Worm (Caenorhabditis elegans) whole organism, L4 larva: Measurements from ENCODE around the gene T28A8.3.

Experiments used
- F26F4.8 ChIP-seq: fragments of 200-800 bp; sonication (Bioruptor generic); conservative IDR thresholded peaks from 2 replicates; pipeline ENCODE4 v1.3.6; 2022; ENCODE audit warnings: missing genetic modification characterization, missing compliant biosample characterization
- F37D6.2 ChIP-seq: sonication (generic microtip); optimal IDR thresholded peaks from 2 replicates; lab custom pipeline; 2016; ENCODE audit warnings: mild to moderate bottlenecking, missing genetic modification characterization, missing compliant biosample characterization
- R02D3.7 ChIP-seq: fragments of 150-350 bp; sonication (generic microtip); optimal IDR thresholded peaks from 3 replicates; lab custom pipeline; 2014; ENCODE audit warnings: missing biosample characterization, missing genetic modification characterization
- T26A8.4 ChIP-seq: fragments of 200-800 bp; sonication (Bioruptor generic); IDR thresholded peaks from 2 replicates; pipeline ENCODE4 v1.3.6; 2022; ENCODE audit warnings: missing genetic modification characterization, missing compliant biosample characterization
- Y105C5A.15 ChIP-seq: fragments of 200-800 bp; sonication (Bioruptor generic); IDR thresholded peaks from 2 replicates; pipeline ENCODE4 v1.3.6; 2022; ENCODE audit warnings: missing genetic modification characterization, missing compliant biosample characterization
- Y75B8A.6 ChIP-seq: fragments of 200-800 bp; sonication (Bioruptor generic); IDR thresholded peaks from 2 replicates; pipeline ENCODE4 v1.3.6; 2022; ENCODE audit warnings: missing genetic modification reagents, missing genetic modification characterization, missing compliant biosample characterization
- ZK337.2 ChIP-seq: fragments of 200-800 bp; sonication (Bioruptor generic); IDR thresholded peaks from 2 replicates; pipeline ENCODE4 v1.3.6; 2022; ENCODE audit warnings: missing genetic modification reagents, missing genetic modification characterization, missing compliant biosample characterization
- ZK546.5 ChIP-seq, 2 experiments: sonication (generic microtip); optimal IDR thresholded peaks; 2 replicates each; lab custom pipeline; 2017; ENCODE audit warnings: missing biosample characterization in 2 of 2, missing genetic modification characterization in 2 of 2
- ama-1 ChIP-seq: fragments of 150-350 bp; optimal IDR thresholded peaks from 2 replicates; lab custom pipeline; 2014; ENCODE audit warnings: inconsistent platforms, mixed read lengths
- arid-1 ChIP-seq: fragments of 200-800 bp; sonication (Bioruptor generic); conservative IDR thresholded peaks from 2 replicates; pipeline ENCODE4 v1.3.6; 2022; ENCODE audit warnings: missing genetic modification reagents, missing genetic modification characterization, missing compliant biosample characterization
- attf-4 ChIP-seq: sonication (generic microtip); optimal IDR thresholded peaks from 3 replicates; lab custom pipeline; 2017; ENCODE audit warnings: missing biosample characterization, missing genetic modification characterization
- ceh-28 ChIP-seq: fragments of 150-350 bp; optimal IDR thresholded peaks from 2 replicates; lab custom pipeline; 2014; ENCODE audit warnings: missing biosample characterization, missing genetic modification reagents, missing genetic modification characterization
- ceh-32 ChIP-seq: sonication (generic microtip); optimal IDR thresholded peaks from 2 replicates; lab custom pipeline; 2016; ENCODE audit warnings: mild to moderate bottlenecking, missing genetic modification characterization, missing compliant biosample characterization; ENCODE audit not compliant: poor library complexity
- ceh-44 ChIP-seq: fragments of 200-800 bp; sonication (Bioruptor generic); IDR thresholded peaks from 2 replicates; pipeline ENCODE4 v1.3.6; 2022; ENCODE audit warnings: missing genetic modification reagents, missing genetic modification characterization, missing compliant biosample characterization
- ceh-82 ChIP-seq: sonication (generic microtip); optimal IDR thresholded peaks from 2 replicates; lab custom pipeline; 2017; ENCODE audit warnings: missing biosample characterization, missing genetic modification characterization
- cey-2 ChIP-seq: sonication (generic microtip); optimal IDR thresholded peaks from 3 replicates; lab custom pipeline; 2017; ENCODE audit warnings: missing genetic modification characterization, mild to moderate bottlenecking, missing compliant biosample characterization, antibody characterized with exemption, borderline replicate concordance; ENCODE audit not compliant: insufficient read depth
- ctbp-1 ChIP-seq: fragments of 200-800 bp; sonication (Bioruptor generic); IDR thresholded peaks from 2 replicates; pipeline ENCODE4 v1.3.6; 2022; ENCODE audit warnings: missing genetic modification reagents, missing genetic modification characterization, missing compliant biosample characterization
- daf-16 ChIP-seq, 3 experiments: sonication (generic microtip); optimal IDR thresholded peaks; 2 replicates each; lab custom pipeline; 2016 to 2017; ENCODE audit warnings: missing genetic modification characterization in 3 of 3, missing genetic modification reagents in 3 of 3, mild to moderate bottlenecking in 2 of 3, missing compliant biosample characterization in 2 of 3, missing biosample characterization in 1 of 3, moderate library complexity in 1 of 3
- daf-19 ChIP-seq: fragments of 200-800 bp; sonication (Bioruptor generic); conservative IDR thresholded peaks from 2 replicates; pipeline ENCODE4 v1.3.6; 2022; ENCODE audit warnings: missing genetic modification characterization, missing compliant biosample characterization
- dmd-6 ChIP-seq: fragments of 200-800 bp; sonication (Bioruptor generic); IDR thresholded peaks from 2 replicates; pipeline ENCODE4 v1.3.6; 2022; ENCODE audit warnings: missing genetic modification reagents, missing genetic modification characterization, missing compliant biosample characterization
- egl-27 ChIP-seq: sonication (generic microtip); optimal IDR thresholded peaks from 3 replicates; lab custom pipeline; 2017; ENCODE audit warnings: missing biosample characterization, missing genetic modification reagents, missing genetic modification characterization
- hif-1 ChIP-seq, 2 experiments: sonication (generic microtip); optimal IDR thresholded peaks; 2 replicates each; lab custom pipeline; 2016 to 2017; ENCODE audit warnings: missing compliant biosample characterization in 2 of 2, missing genetic modification characterization in 2 of 2, missing genetic modification reagents in 2 of 2, missing genotype in 2 of 2, mild to moderate bottlenecking in 1 of 2
- hlh-11 ChIP-seq: fragments of 200-800 bp; sonication (Bioruptor generic); optimal IDR thresholded peaks from 2 replicates; lab custom pipeline; 2018; ENCODE audit warnings: mild to moderate bottlenecking, missing genetic modification characterization, missing compliant biosample characterization
- hlh-30 ChIP-seq: sonication (generic microtip); optimal IDR thresholded peaks from 2 replicates; lab custom pipeline; 2017; ENCODE audit warnings: antibody characterized with exemption, mild to moderate bottlenecking, missing genetic modification characterization, missing compliant biosample characterization; ENCODE audit not compliant: insufficient read depth
- hmg-1.1 ChIP-seq: fragments of 200-800 bp; sonication (Bioruptor generic); IDR thresholded peaks from 2 replicates; pipeline ENCODE4 v1.3.6; 2022; ENCODE audit warnings: missing genetic modification reagents, missing genetic modification characterization, missing compliant biosample characterization
- jun-1 ChIP-seq: fragments of 150-350 bp; optimal IDR thresholded peaks from 2 replicates; lab custom pipeline; 2014; ENCODE audit warnings: missing biosample characterization, missing genetic modification reagents, missing genetic modification characterization
- lin-29 ChIP-seq: fragments of 200-800 bp; sonication (Bioruptor generic); IDR thresholded peaks from 2 replicates; pipeline ENCODE4 v1.3.6; 2022; ENCODE audit warnings: missing genetic modification reagents, missing genetic modification characterization, missing compliant biosample characterization
- lsy-2 ChIP-seq, 2 experiments: fragments of 150-350 bp in 1 of 2; sonication (generic microtip) in 1 of 2; optimal IDR thresholded peaks; 2 replicates each; lab custom pipeline; 2014 to 2017; ENCODE audit warnings: missing biosample characterization in 2 of 2, missing genetic modification characterization in 2 of 2
- madf-9 ChIP-seq: fragments of 200-800 bp; sonication (Bioruptor generic); conservative IDR thresholded peaks from 2 replicates; pipeline ENCODE4 v1.3.6; 2022; ENCODE audit warnings: missing genetic modification reagents, missing genetic modification characterization, missing compliant biosample characterization
- mdl-1 ChIP-seq, 2 experiments: fragments of 150-350 bp in 1 of 2; sonication (generic microtip) in 1 of 2; optimal IDR thresholded peaks; 2 replicates each; lab custom pipeline; 2014 to 2017; ENCODE audit warnings: missing biosample characterization in 2 of 2, missing genetic modification characterization in 2 of 2
- mdt-29 ChIP-seq: fragments of 200-800 bp; sonication (Bioruptor generic); IDR thresholded peaks from 2 replicates; pipeline ENCODE4 v1.3.6; 2022; ENCODE audit warnings: missing genetic modification reagents, missing genetic modification characterization, missing compliant biosample characterization
- mep-1 ChIP-seq: fragments of 150-350 bp; sonication (generic microtip); optimal IDR thresholded peaks from 3 replicates; lab custom pipeline; 2014; ENCODE audit warnings: missing biosample characterization, missing genetic modification characterization
- nhr-10 ChIP-seq: fragments of 150-350 bp; optimal IDR thresholded peaks from 2 replicates; lab custom pipeline; 2014; ENCODE audit warnings: missing biosample characterization, missing genetic modification characterization
- nhr-111 ChIP-seq: fragments of 200-800 bp; sonication (Bioruptor generic); optimal IDR thresholded peaks from 2 replicates; lab custom pipeline; 2018; ENCODE audit warnings: mild to moderate bottlenecking, missing genetic modification characterization, missing compliant biosample characterization
- nhr-41 ChIP-seq: fragments of 200-800 bp; sonication (Bioruptor generic); IDR thresholded peaks from 2 replicates; pipeline ENCODE4 v1.3.6; 2022; ENCODE audit warnings: missing genetic modification reagents, missing genetic modification characterization, missing compliant biosample characterization
- nhr-48 ChIP-seq: sonication (generic microtip); optimal IDR thresholded peaks from 2 replicates; lab custom pipeline; 2016; ENCODE audit warnings: mild to moderate bottlenecking, missing genetic modification characterization, missing compliant biosample characterization
- nhr-76 ChIP-seq: fragments of 150-350 bp; optimal IDR thresholded peaks from 2 replicates; lab custom pipeline; 2014; ENCODE audit warnings: missing biosample characterization, missing genetic modification characterization
- php-3 ChIP-seq: fragments of 200-800 bp; sonication (Bioruptor generic); IDR thresholded peaks from 2 replicates; pipeline ENCODE4 v1.3.6; 2022; ENCODE audit warnings: missing genetic modification reagents, missing genetic modification characterization, missing compliant biosample characterization
- pqm-1 ChIP-seq: sonication (generic microtip); optimal IDR thresholded peaks from 2 replicates; lab custom pipeline; 2017; ENCODE audit warnings: missing biosample characterization, missing genetic modification characterization
- rbr-2 ChIP-seq: sonication (generic microtip); optimal IDR thresholded peaks from 2 replicates; lab custom pipeline; 2016; ENCODE audit warnings: missing genotype, missing genetic modification characterization, missing compliant biosample characterization
- vab-7 ChIP-seq: fragments of 200-800 bp; sonication (Bioruptor generic); IDR thresholded peaks from 2 replicates; pipeline ENCODE4 v1.3.6; 2022; ENCODE audit warnings: missing genetic modification reagents, missing genetic modification characterization, missing compliant biosample characterization
- zag-1 ChIP-seq: fragments of 150-350 bp; optimal IDR thresholded peaks from 2 replicates; lab custom pipeline; 2014; ENCODE audit warnings: missing biosample characterization, missing genetic modification characterization
- zfp-3 ChIP-seq: fragments of 200-800 bp; sonication (Bioruptor generic); conservative IDR thresholded peaks from 2 replicates; pipeline ENCODE4 v1.3.6; 2022; ENCODE audit warnings: missing genetic modification reagents, missing genetic modification characterization, missing compliant biosample characterization
- ztf-11 ChIP-seq: fragments of 150-350 bp; optimal IDR thresholded peaks from 2 replicates; lab custom pipeline; 2014; ENCODE audit warnings: missing biosample characterization, missing genetic modification characterization
- ztf-7 ChIP-seq: fragments of 150-350 bp; optimal IDR thresholded peaks from 2 replicates; lab custom pipeline; 2014; ENCODE audit warnings: missing biosample characterization, missing genetic modification characterization

T28A8.3 gene

DNA sequence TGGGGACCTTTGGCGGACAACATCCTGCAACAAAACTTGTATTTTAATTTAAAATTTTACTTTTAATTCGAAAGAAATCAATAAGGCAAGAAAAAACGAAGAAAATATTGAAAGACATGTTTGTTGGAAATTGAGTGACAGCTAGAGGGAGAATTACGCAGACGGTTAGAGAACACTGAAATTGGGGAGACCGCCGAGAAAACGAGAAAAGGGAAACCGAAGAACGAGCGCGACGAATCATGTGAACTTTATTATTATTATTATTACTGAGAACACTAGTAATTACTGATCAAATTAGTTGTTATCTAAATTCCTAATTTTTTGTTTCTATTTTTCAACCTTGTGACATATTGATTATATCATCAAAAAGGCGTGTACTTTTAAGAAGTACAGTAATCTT lies 43.2 kb downstream of the T28A8.3 start, which contains the start of gene mmad-1 (continued):
- no peak for TF ChIP-seq R02D3.7 (tag; lab: Kevin White, UChicago)
- 0 out of 2 replicates have a peak, but pooled peaks have one; percentile 35 for TF ChIP-seq zfp-3 (GFP tag; lab: Robert Waterston, UW)
- peak in 1 of 2 experiments; percentile 16 for TF ChIP-seq daf-16 (GFP tag; optimal IDR thresholded peaks at IDR 0.05; lab: Kevin White, UChicago)
- TF ChIP-seq daf-16 (tag; optimal IDR thresholded peaks at IDR 0.05; lab: Kevin White, UChicago): peak; percentile 87
- TF ChIP-seq daf-19: no peak
- TF ChIP-seq attf-4 (tag; lab: Kevin White, UChicago): no peak
- TF ChIP-seq hif-1 (tag; optimal IDR thresholded peaks at IDR 0.05; lab: Kevin White, UChicago): peak in 1 of 2 experiments; percentile 76
- no peak for TF ChIP-seq pqm-1
- TF ChIP-seq zag-1 (tag; lab: Kevin White, UChicago): no peak
- no peak for TF ChIP-seq nhr-10 (tag; lab: Kevin White, UChicago)
- TF ChIP-seq mep-1 (tag; lab: Kevin White, UChicago): peak; percentile 47
- TF ChIP-seq hmg-1.1 (GFP tag; lab: Robert Waterston, UW): peak; percentile 54
- TF ChIP-seq dmd-6 (GFP tag; lab: Robert Waterston, UW): peak; percentile 78
- 0 out of 2 replicates have a peak, but pooled peaks have one; percentile 16 for TF ChIP-seq arid-1 (GFP tag; lab: Robert Waterston, UW)
- TF ChIP-seq mdt-29: peak; percentile 44; the same call in 1 of the 2 replicates
- no peak for TF ChIP-seq ceh-44 (GFP tag; lab: Robert Waterston, UW)
- TF ChIP-seq hlh-11 (tag; lab: Kevin White, UChicago): peak; percentile 87
- TF ChIP-seq php-3 (GFP tag; lab: Robert Waterston, UW): peak; percentile 63; the same call in 1 of the 2 replicates
- TF ChIP-seq ctbp-1 (GFP tag; lab: Robert Waterston, UW): 0 out of 2 replicates have a peak, but pooled peaks have one; percentile 55
- no peak for TF ChIP-seq F37D6.2 (tag; lab: Kevin White, UChicago)
- TF ChIP-seq hlh-30: peak; percentile 84
- no peak for TF ChIP-seq T26A8.4
- TF ChIP-seq ZK546.5 (tag; optimal IDR thresholded peaks at IDR 0.05; lab: Kevin White, UChicago): no peak
- TF ChIP-seq nhr-41 (GFP tag; lab: Robert Waterston, UW): no peak
- no peak for TF ChIP-seq nhr-111
- no peak for TF ChIP-seq ceh-28 (tag; lab: Kevin White, UChicago)
- TF ChIP-seq rbr-2 (tag; lab: Kevin White, UChicago): peak; percentile 35
- no peak for TF ChIP-seq ceh-32 (tag; lab: Kevin White, UChicago)

- TF ChIP-seq cey-2 (tag; lab: Kevin White, UChicago) (no peak), hlh-30 (peak; percentile 68), hif-1 (tag; optimal IDR thresholded peaks at IDR 0.05; lab: Kevin White, UChicago) (peak in 1 of 2 experiments; percentile 93), ceh-44 (GFP tag; lab: Robert Waterston, UW) (no peak), mdt-29 (0 out of 2 replicates have a peak, but pooled peaks have one; percentile 32), lsy-2 (tag; optimal IDR thresholded peaks at IDR 0.05; lab: Kevin White, UChicago) (peak in 1 of 2 experiments; percentile 24), mdl-1 (tag; optimal IDR thresholded peaks at IDR 0.05; lab: Kevin White, UChicago) (no peak)
- TF ChIP-seq, all 104 proteins: peak for 4
These were observed 44.1 kb downstream of the T28A8.3 start for ce11 chrIII:13549960-13550359.

DNA sequence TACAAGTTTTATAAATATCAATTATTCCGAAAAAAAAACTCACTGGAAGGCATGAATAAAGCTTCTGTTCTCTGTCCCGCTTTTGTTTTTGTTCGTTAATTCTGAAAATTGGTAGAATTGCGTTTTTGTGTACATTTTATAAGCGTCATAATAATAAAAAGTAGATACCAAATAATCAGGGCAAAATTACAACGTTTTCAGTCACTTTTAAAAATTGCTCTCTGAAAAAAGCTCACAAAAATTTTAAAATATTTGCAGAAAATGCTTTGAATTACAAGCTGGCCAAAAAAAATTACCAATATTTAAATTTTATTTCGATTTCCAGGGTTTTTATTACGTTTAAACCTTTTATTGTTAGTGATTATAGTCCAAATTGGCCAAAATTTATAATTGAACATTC lies 49.4 kb downstream of the T28A8.3 start, which contains the start of gene scav-2:
TSS of gene scav-2 (minus strand) at position 101 of the 400 bp plus-strand sequence.
- TF ChIP-seq jun-1 (tag; lab: Kevin White, UChicago) (no peak), vab-7 (GFP tag; lab: Robert Waterston, UW) (no peak), nhr-48 (tag; lab: Kevin White, UChicago) (no peak), hif-1 (tag; optimal IDR thresholded peaks at IDR 0.05; lab: Kevin White, UChicago) (no peak), ztf-11 (no peak), F26F4.8 (GFP tag; lab: Robert Waterston, UW) (no peak), ceh-82 (no peak), egl-27 (no peak), ama-1 (no peak), madf-9 (GFP tag; lab: Robert Waterston, UW) (no peak), ztf-7 (no peak), pqm-1 (no peak), ZK337.2 (GFP tag; lab: Robert Waterston, UW) (no peak), nhr-76 (no peak), Y105C5A.15 (GFP tag; lab: Robert Waterston, UW) (no peak), mep-1 (tag; lab: Kevin White, UChicago) (no peak), Y75B8A.6 (GFP tag; lab: Robert Waterston, UW) (no peak), dmd-6 (GFP tag; lab: Robert Waterston, UW) (no peak), lin-29 (GFP tag; lab: Robert Waterston, UW) (no peak)
